Fruit fly (Drosophila melanogaster): Measurements from ENCODE around the gene trn.

trn gene

dm6 chr3L:13113970-13114392 is at the start of gene trn (continued):
- no peak for TF ChIP-seq prd (optimal IDR thresholded peaks at IDR 0.05)
- TF ChIP-seq prd (GFP tag; IDR thresholded peaks at IDR 0.05): 0 out of 3 replicates have a peak, but pooled peaks have one; percentile 20
- no peak for TF ChIP-seq CG13624 (GFP tag; optimal IDR thresholded peaks at IDR 0.05)
- peak; percentile 29 for TF ChIP-seq jing (GFP tag; optimal IDR thresholded peaks at IDR 0.05)
- TF ChIP-seq CG4707 (GFP tag; optimal IDR thresholded peaks at IDR 0.05): no peak
- TF ChIP-seq Ravus (GFP tag; IDR thresholded peaks at IDR 0.05): no peak
- TF ChIP-seq Xrp1 (GFP tag; IDR thresholded peaks at IDR 0.05): no peak
- TF ChIP-seq Mes4 (GFP tag; optimal IDR thresholded peaks at IDR 0.05): peak; percentile 44
- TF ChIP-seq Stat92E (GFP tag; optimal IDR thresholded peaks at IDR 0.05): peak in 1 of 3 experiments; percentile 71
- peak; percentile 19 for TF ChIP-seq da (GFP tag; optimal IDR thresholded peaks at IDR 0.05)
- TF ChIP-seq CG6689 (GFP tag; IDR thresholded peaks at IDR 0.05): no peak
- TF ChIP-seq en (GFP tag; optimal IDR thresholded peaks at IDR 0.05): no peak
- no peak for TF ChIP-seq gem (tag; optimal IDR thresholded peaks at IDR 0.05)
- no peak for TF ChIP-seq CG6854 (GFP tag; optimal IDR thresholded peaks at IDR 0.05)
- TF ChIP-seq Dref (GFP tag; IDR thresholded peaks at IDR 0.05): no peak
- TF ChIP-seq D19B (GFP tag; optimal IDR thresholded peaks at IDR 0.05): no peak
- peak; percentile 15 for TF ChIP-seq Meics (GFP tag; optimal IDR thresholded peaks at IDR 0.05)
- no peak for TF ChIP-seq CG31224 (GFP tag; IDR thresholded peaks at IDR 0.05)
- TF ChIP-seq TFAM (GFP tag; optimal IDR thresholded peaks at IDR 0.05): no peak
- TF ChIP-seq ac (GFP tag; optimal IDR thresholded peaks at IDR 0.05): peak; percentile 83
- no peak for TF ChIP-seq Lpt (GFP tag; optimal IDR thresholded peaks at IDR 0.05)
- no peak for TF ChIP-seq NC2α (GFP tag; optimal IDR thresholded peaks at IDR 0.05)
- TF ChIP-seq slou (GFP tag; optimal IDR thresholded peaks at IDR 0.05): no peak
- TF ChIP-seq aop (GFP tag; IDR thresholded peaks at IDR 0.05): peak; percentile 72
- no peak for TF ChIP-seq CG11085 (GFP tag; IDR thresholded peaks at IDR 0.05)
- TF ChIP-seq CG17361 (GFP tag; IDR thresholded peaks at IDR 0.05): no peak
- peak; percentile 58; the same call in 1 of the 2 replicates for TF ChIP-seq tna (GFP tag; IDR thresholded peaks at IDR 0.05; ENCODE audit: partially characterized antibody)
- TF ChIP-seq CG4360 (GFP tag; IDR thresholded peaks at IDR 0.05): 0 out of 2 replicates have a peak, but pooled peaks have one; percentile 19
- no peak for TF ChIP-seq org-1 (GFP tag; optimal IDR thresholded peaks at IDR 0.05)
- TF ChIP-seq ci (GFP tag; IDR thresholded peaks at IDR 0.05): peak; percentile 84
- no peak for TF ChIP-seq CG10565 (GFP tag; optimal IDR thresholded peaks at IDR 0.05)
- peak; percentile 42 for TF ChIP-seq yki (optimal IDR thresholded peaks at IDR 0.05)
- peak; percentile 39 for TF ChIP-seq twi (tag; optimal IDR thresholded peaks at IDR 0.05)
- TF ChIP-seq bbx (GFP tag; IDR thresholded peaks at IDR 0.05; ENCODE audit: partially characterized antibody): peak; percentile 74
- peak; percentile 74 for TF ChIP-seq ftz-f1 (GFP tag; optimal IDR thresholded peaks at IDR 0.05)
- TF ChIP-seq CG34224 (GFP tag; IDR thresholded peaks at IDR 0.05; ENCODE audit: partially characterized antibody): peak; percentile 55; the same call in 2 of the 3 replicates
- TF ChIP-seq CG11093 (GFP tag; IDR thresholded peaks at IDR 0.05): no peak
- TF ChIP-seq CG3847 (GFP tag; IDR thresholded peaks at IDR 0.05): 0 out of 2 replicates have a peak, but pooled peaks have one; percentile 10
- no peak for TF ChIP-seq h (optimal IDR thresholded peaks at IDR 0.05)
- peak; percentile 47 for TF ChIP-seq wek (GFP tag; optimal IDR thresholded peaks at IDR 0.05)
- TF ChIP-seq CG10209 (GFP tag; optimal IDR thresholded peaks at IDR 0.05): no peak
- TF ChIP-seq fru (optimal IDR thresholded peaks at IDR 0.05): no peak
- peak; percentile 31 for TF ChIP-seq HHEX (GFP tag; optimal IDR thresholded peaks at IDR 0.05)
- TF ChIP-seq CG11456 (GFP tag; IDR thresholded peaks at IDR 0.05): no peak
- TF ChIP-seq CG42726 (GFP tag; IDR thresholded peaks at IDR 0.05; ENCODE audit: partially characterized antibody): peak; percentile 80
- TF ChIP-seq tio (GFP tag; optimal IDR thresholded peaks at IDR 0.05): no peak
- TF ChIP-seq CG12942 (GFP tag; optimal IDR thresholded peaks at IDR 0.05): no peak
- TF ChIP-seq pros (GFP tag; optimal IDR thresholded peaks at IDR 0.05): peak; percentile 82
- TF ChIP-seq cato (GFP tag; optimal IDR thresholded peaks at IDR 0.05; ENCODE audit: borderline replicate concordance): no peak
- peak; percentile 36 for TF ChIP-seq CG2678 (tag; optimal IDR thresholded peaks at IDR 0.05)
- TF ChIP-seq kni (GFP tag; optimal IDR thresholded peaks at IDR 0.05): peak; percentile 87
- no peak for TF ChIP-seq CG17568 (GFP tag; optimal IDR thresholded peaks at IDR 0.05)
